Fruit fly (Drosophila melanogaster) Kc167 (cell line): ENCODE results near the gene CG43321.

ENCODE experiments used
- Myc ChIP-seq: fragments of >200 bp; optimal IDR thresholded peaks from 2 replicates; lab custom pipeline; 2017; ENCODE audit warnings: missing external identifiers
- h ChIP-seq: fragments of >200 bp; optimal IDR thresholded peaks from 3 replicates; lab custom pipeline; 2018; ENCODE audit warnings: missing external identifiers
- insv ChIP-seq: fragments of >200 bp; optimal IDR thresholded peaks from 3 replicates; lab custom pipeline; 2018; ENCODE audit warnings: missing external identifiers
- psq ChIP-seq: fragments of >200 bp; optimal IDR thresholded peaks from 2 replicates; lab custom pipeline; 2017; ENCODE audit warnings: missing external identifiers
- ttk ChIP-seq: sonication (Bioruptor generic); optimal IDR thresholded peaks from 2 replicates; lab custom pipeline; 2017; ENCODE audit warnings: missing external identifiers

DNA sequence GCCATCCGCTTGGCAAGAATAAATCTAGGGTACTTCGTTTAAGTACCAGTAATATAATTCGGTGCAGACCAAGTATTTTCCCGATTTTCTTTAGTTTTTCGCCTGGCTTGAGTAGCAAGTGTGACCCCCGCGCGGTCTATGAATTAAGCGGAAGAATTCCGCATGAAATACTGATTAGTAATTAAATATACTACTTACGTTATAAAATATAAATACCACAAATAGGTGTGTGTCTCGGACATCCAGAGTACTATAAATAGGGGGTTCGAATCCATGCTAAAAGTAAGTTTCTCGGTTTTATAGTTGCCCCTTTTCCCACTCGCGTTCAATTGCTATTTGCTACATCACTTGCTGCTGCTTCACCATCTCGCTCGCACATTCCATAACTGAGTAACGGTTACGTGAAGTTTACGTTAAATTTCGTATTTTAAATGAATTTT, 40.4 kb upstream of the CG43321 start, which contains the start of gene snRNP-U1-70K:
- TF ChIP-seq insv (lab: Kevin White, UChicago) (no peak), Myc (lab: Kevin White, UChicago) (no peak), h (lab: Kevin White, UChicago) (no peak), ttk (lab: Kevin White, UChicago) (no peak), psq (lab: Kevin White, UChicago) (no peak)
